Worm (Caenorhabditis elegans) whole organism, L3 larva: ENCODE measurements around the gene ergi-2.

Experiments used
- R02D3.7 ChIP-seq: fragments of 150-350 bp; optimal IDR thresholded peaks from 2 replicates; lab custom pipeline; 2014; ENCODE audit warnings: missing biosample characterization, missing genetic modification characterization
- ZK546.5 ChIP-seq: sonication (generic microtip); optimal IDR thresholded peaks from 2 replicates; lab custom pipeline; 2017; ENCODE audit warnings: missing biosample characterization, missing genetic modification characterization
- ama-1 ChIP-seq: fragments of 150-350 bp; optimal IDR thresholded peaks from 2 replicates; lab custom pipeline; 2018
- ceh-16 ChIP-seq: sonication (generic microtip); optimal IDR thresholded peaks from 2 replicates; lab custom pipeline; 2017; ENCODE audit warnings: missing biosample characterization, missing genetic modification characterization
- ceh-28 ChIP-seq: fragments of 150-350 bp; optimal IDR thresholded peaks from 2 replicates; lab custom pipeline; 2014; ENCODE audit warnings: missing biosample characterization, missing genetic modification reagents, missing genetic modification characterization
- ceh-82 ChIP-seq: fragments of 150-350 bp; optimal IDR thresholded peaks from 2 replicates; lab custom pipeline; 2014; ENCODE audit warnings: missing biosample characterization, missing genetic modification characterization
- ceh-9 ChIP-seq: sonication (generic microtip); optimal IDR thresholded peaks from 2 replicates; lab custom pipeline; 2018; ENCODE audit warnings: missing biosample characterization, missing genetic modification characterization
- egl-5 ChIP-seq: fragments of 150-350 bp; optimal IDR thresholded peaks from 2 replicates; lab custom pipeline; 2017; ENCODE audit warnings: missing biosample characterization, missing genetic modification reagents, missing genetic modification characterization, inconsistent platforms
- elt-1 ChIP-seq: fragments of 150-350 bp; optimal IDR thresholded peaks from 2 replicates; lab custom pipeline; 2014; ENCODE audit warnings: missing biosample characterization, missing genetic modification characterization
- elt-3 ChIP-seq, 3 experiments: fragments of 150-350 bp in 1 of 3; sonication (generic microtip) in 2 of 3; optimal IDR thresholded peaks; 2 replicates in 2 of 3; 4 replicates in 1 of 3; lab custom pipeline; 2014 to 2017; ENCODE audit warnings: missing biosample characterization in 3 of 3, missing genetic modification characterization in 3 of 3
- fkh-10 ChIP-seq: sonication (generic microtip); optimal IDR thresholded peaks from 2 replicates; lab custom pipeline; 2017; ENCODE audit warnings: missing biosample characterization, missing genetic modification reagents, missing genetic modification characterization
- fkh-2 ChIP-seq: fragments of 150-350 bp; optimal IDR thresholded peaks from 2 replicates; lab custom pipeline; 2014; ENCODE audit warnings: missing biosample characterization, missing genetic modification reagents, missing genetic modification characterization
- fos-1 ChIP-seq: fragments of 150-350 bp; optimal IDR thresholded peaks from 2 replicates; lab custom pipeline; 2014; ENCODE audit warnings: missing biosample characterization, missing genetic modification characterization
- hmg-11 ChIP-seq: sonication (generic microtip); optimal IDR thresholded peaks from 2 replicates; lab custom pipeline; 2016; ENCODE audit warnings: missing genetic modification characterization, missing compliant biosample characterization
- lin-15B ChIP-seq: fragments of 150-350 bp; optimal IDR thresholded peaks from 2 replicates; lab custom pipeline; 2014; ENCODE audit warnings: missing biosample characterization, missing genetic modification characterization
- lin-39 ChIP-seq: fragments of 150-350 bp; optimal IDR thresholded peaks from 2 replicates; lab custom pipeline; 2018; ENCODE audit warnings: missing biosample characterization, missing genetic modification reagents, missing genetic modification characterization
- mml-1 ChIP-seq: fragments of 150-350 bp; sonication (generic microtip); optimal IDR thresholded peaks from 3 replicates; lab custom pipeline; 2014; ENCODE audit warnings: missing biosample characterization, missing genetic modification characterization
- nfya-1 ChIP-seq: sonication (generic microtip); optimal IDR thresholded peaks from 2 replicates; lab custom pipeline; 2017; ENCODE audit warnings: missing genetic modification characterization, mild to moderate bottlenecking, missing compliant biosample characterization, antibody characterized with exemption, moderate library complexity; ENCODE audit not compliant: insufficient read depth
- nhr-11 ChIP-seq: fragments of 150-350 bp; optimal IDR thresholded peaks from 2 replicates; lab custom pipeline; 2014; ENCODE audit warnings: missing biosample characterization, missing genetic modification characterization
- nhr-12 ChIP-seq: fragments of 150-350 bp; optimal IDR thresholded peaks from 2 replicates; lab custom pipeline; 2014; ENCODE audit warnings: missing biosample characterization, missing genetic modification characterization
- nhr-25 ChIP-seq: sonication (generic microtip); optimal IDR thresholded peaks from 2 replicates; lab custom pipeline; 2017; ENCODE audit warnings: missing biosample characterization, missing genetic modification characterization
- nhr-77 ChIP-seq: fragments of 150-350 bp; optimal IDR thresholded peaks from 2 replicates; lab custom pipeline; 2014; ENCODE audit warnings: missing biosample characterization, missing genetic modification characterization
- sea-2 ChIP-seq: fragments of 150-350 bp; sonication (generic microtip); optimal IDR thresholded peaks from 4 replicates; lab custom pipeline; 2014; ENCODE audit warnings: missing biosample characterization, missing genetic modification reagents, missing genetic modification characterization
- skn-1 ChIP-seq: fragments of 150-350 bp; optimal IDR thresholded peaks from 2 replicates; lab custom pipeline; 2014; ENCODE audit warnings: missing biosample characterization, missing genetic modification characterization
- snpc-4 ChIP-seq: fragments of 150-350 bp; optimal IDR thresholded peaks from 2 replicates; lab custom pipeline; 2014; ENCODE audit warnings: missing biosample characterization, missing genetic modification characterization
- tbx-2 ChIP-seq: sonication (generic microtip); optimal IDR thresholded peaks from 2 replicates; lab custom pipeline; 2016; ENCODE audit warnings: mild to moderate bottlenecking, missing genetic modification characterization, missing compliant biosample characterization
- zag-1 ChIP-seq: fragments of 150-350 bp; optimal IDR thresholded peaks from 2 replicates; lab custom pipeline; 2014; ENCODE audit warnings: missing biosample characterization, missing genetic modification characterization
- ztf-11 ChIP-seq: fragments of 150-350 bp; optimal IDR thresholded peaks from 2 replicates; lab custom pipeline; 2014; ENCODE audit warnings: missing biosample characterization, missing genetic modification characterization
- ztf-4 ChIP-seq: fragments of 150-350 bp; optimal IDR thresholded peaks from 2 replicates; lab custom pipeline; 2014; ENCODE audit warnings: missing biosample characterization, missing genetic modification characterization

Gene ergi-2

DNA sequence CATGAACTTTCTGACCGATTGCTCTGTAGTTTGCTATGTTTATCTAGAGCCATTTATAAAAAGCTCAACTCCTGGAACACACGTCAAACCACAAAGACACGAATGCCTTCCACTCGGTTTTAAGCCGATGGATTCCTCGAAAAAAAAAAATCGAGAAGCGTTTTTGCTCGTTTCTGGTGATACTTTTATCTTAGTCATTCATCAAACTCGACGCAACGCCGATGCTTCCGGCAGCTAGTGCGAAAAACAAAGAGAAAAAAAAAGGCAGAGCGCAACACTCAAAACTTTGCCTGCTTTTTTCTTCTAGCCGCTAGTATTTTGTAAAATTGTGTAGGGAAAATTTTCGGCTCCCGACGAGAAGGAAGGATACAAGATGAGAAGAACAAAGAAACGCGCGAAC is 20.5 kb upstream of the ergi-2 start:
- TF ChIP-seq elt-1 (peak; percentile 45), fos-1 (tag; lab: Kevin White, UChicago) (no peak), lin-39 (tag; lab: Kevin White, UChicago) (peak; percentile 88)

- TF ChIP-seq ceh-82 (no peak), nhr-12 (tag; lab: Kevin White, UChicago) (no peak), ztf-11 (tag; lab: Kevin White, UChicago) (no peak), nhr-77 (tag; lab: Kevin White, UChicago) (no peak), tbx-2 (tag; lab: Kevin White, UChicago) (no peak), elt-3 (tag; optimal IDR thresholded peaks at IDR 0.05; lab: Kevin White, UChicago) (no peak), sea-2 (GFP tag; lab: Kevin White, UChicago) (no peak), ceh-16 (tag; lab: Kevin White, UChicago) (no peak), ztf-4 (tag; lab: Kevin White, UChicago) (no peak), lin-15B (tag; lab: Kevin White, UChicago) (no peak), nhr-11 (tag; lab: Kevin White, UChicago) (no peak), nhr-25 (tag; lab: Kevin White, UChicago) (no peak), mml-1 (tag; lab: Kevin White, UChicago) (no peak)
These were observed 18.9 kb upstream of the ergi-2 start, which contains the start of gene seb-3 for ce11 chrX:15026008-15026407. Gene seb-3 (plus strand): TSS chrX:15026308.

- TF ChIP-seq nfya-1 (tag; lab: Kevin White, UChicago), result peak; percentile 2
- TF ChIP-seq R02D3.7 (tag; lab: Kevin White, UChicago), result no peak
These were observed 9.0 kb upstream of the ergi-2 start for ce11 chrX:15016102-15016501.

ce11 chrX:15013941-15014453 is 6.9 kb upstream of the ergi-2 start:
- TF ChIP-seq lin-39 (tag; lab: Kevin White, UChicago), result peak; percentile 19
- no peak for TF ChIP-seq zag-1 (tag; lab: Kevin White, UChicago)
- no peak for TF ChIP-seq mml-1 (tag; lab: Kevin White, UChicago)
- TF ChIP-seq lin-15B (tag; lab: Kevin White, UChicago), result no peak
- TF ChIP-seq nfya-1 (tag; lab: Kevin White, UChicago), result peak; percentile 15
- TF ChIP-seq ZK546.5 (tag; lab: Kevin White, UChicago), result no peak
- no peak for TF ChIP-seq fkh-2 (tag; lab: Kevin White, UChicago)
- TF ChIP-seq skn-1 (tag; lab: Kevin White, UChicago), result no peak
- TF ChIP-seq ztf-4 (tag; lab: Kevin White, UChicago), result no peak
- TF ChIP-seq egl-5 (tag; lab: Kevin White, UChicago), result peak; percentile 81

DNA sequence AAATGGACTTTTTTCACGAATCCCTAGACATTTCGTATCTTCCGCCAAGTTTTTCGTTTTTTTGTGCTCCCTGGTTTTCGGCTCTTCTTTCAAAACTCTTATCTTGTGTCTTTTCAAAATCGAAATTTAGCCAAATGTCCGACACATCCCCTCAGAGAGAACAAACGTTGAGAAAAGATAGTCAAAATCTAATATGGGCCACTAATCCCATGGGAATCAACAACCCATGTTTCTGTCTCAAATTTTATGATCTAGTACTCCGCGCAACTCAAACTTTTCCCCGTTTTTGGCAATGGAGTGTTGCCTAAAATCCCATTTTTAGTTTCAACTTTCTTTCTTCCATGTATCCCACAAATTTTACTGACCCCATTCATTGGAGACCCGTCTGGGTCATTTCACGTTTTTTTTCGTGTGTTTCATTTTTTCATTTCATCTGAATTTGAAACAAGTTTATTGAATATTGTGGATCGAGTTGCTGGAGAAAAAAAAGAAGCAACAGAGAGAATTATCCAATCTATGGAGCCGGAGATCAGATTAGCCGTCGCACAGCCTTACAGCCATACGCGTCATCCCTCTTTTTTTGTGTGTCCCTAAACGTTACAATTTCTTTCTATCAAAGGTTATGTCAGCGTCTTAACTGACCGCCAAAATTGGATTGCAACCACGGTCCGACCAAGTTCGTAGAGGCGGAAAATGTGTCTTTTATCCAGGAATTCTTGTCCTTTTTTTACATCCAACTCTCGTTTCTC is 4.6 kb upstream of the ergi-2 start:
- TF ChIP-seq ceh-9 (tag; lab: Kevin White, UChicago) (no peak), fkh-10 (peak; percentile 84), ama-1 (lab: Kevin White, UChicago) (no peak), elt-3 (tag; optimal IDR thresholded peaks at IDR 0.05; lab: Kevin White, UChicago) (no peak)

- TF ChIP-seq fos-1 (tag; lab: Kevin White, UChicago) (no peak), ama-1 (lab: Kevin White, UChicago) (no peak), ceh-28 (tag; lab: Kevin White, UChicago) (no peak), snpc-4 (no peak), egl-5 (tag; lab: Kevin White, UChicago) (no peak), elt-3 (tag; optimal IDR thresholded peaks at IDR 0.05; lab: Kevin White, UChicago) (no peak), hmg-11 (tag; lab: Kevin White, UChicago) (no peak), nhr-25 (tag; lab: Kevin White, UChicago) (no peak)
These were observed 3.8 kb upstream of the ergi-2 start for ce11 chrX:15010941-15011340.
